Fruit fly (Drosophila melanogaster) whole organism, prepupa: ENCODE measurements around the gene IscU.

Experiments used
- Blimp-1 ChIP-seq: fragments of 200-800 bp; sonication (Bioruptor generic); optimal IDR thresholded peaks from 3 replicates; lab custom pipeline; 2017; ENCODE audit warnings: missing biosample characterization, missing genetic modification characterization, mild to moderate bottlenecking, moderate library complexity, missing genetic modification reagents
- CG10631 ChIP-seq: fragments of 200-800 bp; sonication (Bioruptor generic); optimal IDR thresholded peaks from 2 replicates; lab custom pipeline; 2016; ENCODE audit warnings: missing biosample characterization, missing genetic modification characterization
- CG11294 ChIP-seq: fragments of 200-800 bp; sonication (Bioruptor generic); IDR thresholded peaks from 2 replicates; pipeline ENCODE4 v1.3.6; 2022; ENCODE audit warnings: missing biosample characterization, missing genetic modification characterization
- CG11762 ChIP-seq: fragments of 200-800 bp; sonication (Bioruptor generic); optimal IDR thresholded peaks from 3 replicates; lab custom pipeline; 2016; ENCODE audit warnings: missing biosample characterization, missing genetic modification characterization; ENCODE audit not compliant: insufficient read depth
- CG11902 ChIP-seq: fragments of 200-800 bp; sonication (Bioruptor generic); optimal IDR thresholded peaks from 3 replicates; lab custom pipeline; 2016; ENCODE audit warnings: missing biosample characterization, missing genetic modification characterization
- CG15336 ChIP-seq: fragments of 200-800 bp; sonication (Bioruptor generic); IDR thresholded peaks from 2 replicates; pipeline ENCODE4 v1.3.6; 2022; ENCODE audit warnings: missing biosample characterization, missing genetic modification characterization
- CG1621 ChIP-seq: fragments of 200-800 bp; sonication (Bioruptor generic); optimal IDR thresholded peaks from 3 replicates; lab custom pipeline; 2018; ENCODE audit warnings: missing biosample characterization, mild to moderate bottlenecking, missing genetic modification characterization
- CG3032 ChIP-seq: fragments of 200-800 bp; optimal IDR thresholded peaks from 2 replicates; lab custom pipeline; 2019; ENCODE audit warnings: missing biosample characterization, mild to moderate bottlenecking, missing genetic modification characterization, moderate library complexity
- CG31627 ChIP-seq: fragments of 200-800 bp; sonication (Bioruptor generic); optimal IDR thresholded peaks from 3 replicates; lab custom pipeline; 2016; ENCODE audit warnings: missing biosample characterization, missing genetic modification characterization
- CG32006 ChIP-seq: fragments of 200-800 bp; sonication (Bioruptor generic); optimal IDR thresholded peaks from 3 replicates; lab custom pipeline; 2017; ENCODE audit warnings: missing biosample characterization, mild to moderate bottlenecking, missing genetic modification characterization
- CG34406 ChIP-seq: fragments of 200-800 bp; sonication (Bioruptor generic); optimal IDR thresholded peaks from 3 replicates; lab custom pipeline; 2016; ENCODE audit warnings: missing biosample characterization, missing genetic modification characterization
- CG6163 ChIP-seq: fragments of 200-800 bp; sonication (Bioruptor generic); IDR thresholded peaks from 3 replicates; pipeline ENCODE4 v1.3.6; 2022; ENCODE audit warnings: missing biosample characterization, missing genetic modification characterization
- CG6276 ChIP-seq: fragments of 200-800 bp; sonication (Bioruptor generic); optimal IDR thresholded peaks from 2 replicates; lab custom pipeline; 2017; ENCODE audit warnings: missing biosample characterization, mild to moderate bottlenecking, missing genetic modification characterization
- CG6792 ChIP-seq: fragments of 200-800 bp; sonication (Bioruptor generic); optimal IDR thresholded peaks from 3 replicates; lab custom pipeline; 2016; ENCODE audit warnings: missing biosample characterization, missing genetic modification characterization
- CG6808 ChIP-seq: fragments of 200-800 bp; sonication (Bioruptor generic); optimal IDR thresholded peaks from 3 replicates; lab custom pipeline; 2017; ENCODE audit warnings: missing biosample characterization, missing genetic modification characterization, mild to moderate bottlenecking, moderate library complexity, missing genetic modification reagents
- CG6854 ChIP-seq: fragments of 200-800 bp; sonication (Bioruptor generic); optimal IDR thresholded peaks from 2 replicates; lab custom pipeline; 2017; ENCODE audit warnings: missing biosample characterization, mild to moderate bottlenecking, missing genetic modification characterization
- CG7368 ChIP-seq: fragments of 200-800 bp; sonication (Bioruptor generic); optimal IDR thresholded peaks from 3 replicates; lab custom pipeline; 2016; ENCODE audit warnings: missing biosample characterization, missing genetic modification characterization
- CG8119 ChIP-seq: fragments of 200-800 bp; sonication (Bioruptor generic); IDR thresholded peaks from 3 replicates; pipeline ENCODE4 v1.3.6; 2022; ENCODE audit warnings: missing biosample characterization, missing genetic modification characterization
- CG8632 ChIP-seq: fragments of 200-800 bp; sonication (Bioruptor generic); optimal IDR thresholded peaks from 3 replicates; lab custom pipeline; 2016; ENCODE audit warnings: missing biosample characterization, missing genetic modification characterization
- CG9139 ChIP-seq: fragments of 200-800 bp; sonication (Bioruptor generic); optimal IDR thresholded peaks from 3 replicates; lab custom pipeline; 2017; ENCODE audit warnings: missing biosample characterization, mild to moderate bottlenecking, missing genetic modification characterization
- Eip78C ChIP-seq: fragments of 200-800 bp; sonication (Bioruptor generic); peaks from one replicate; lab custom pipeline; 2016; ENCODE audit warnings: missing biosample characterization, missing genetic modification characterization
- Eip93F ChIP-seq: fragments of 200-800 bp; sonication (Bioruptor generic); optimal IDR thresholded peaks from 2 replicates; lab custom pipeline; 2016; ENCODE audit warnings: missing biosample characterization, mild to moderate bottlenecking, missing genetic modification characterization
- Ets21C ChIP-seq: fragments of 200-800 bp; sonication (Bioruptor generic); optimal IDR thresholded peaks from 3 replicates; lab custom pipeline; 2016; ENCODE audit warnings: missing biosample characterization, missing genetic modification characterization
- Ets96B ChIP-seq: fragments of 200-800 bp; optimal IDR thresholded peaks from 2 replicates; lab custom pipeline; 2019; ENCODE audit warnings: missing biosample characterization, mild to moderate bottlenecking, missing genetic modification characterization, moderate library complexity
- Gug ChIP-seq: fragments of 200-800 bp; sonication (Bioruptor generic); IDR thresholded peaks from 2 replicates; pipeline ENCODE4 v1.3.6; 2022; ENCODE audit warnings: missing biosample characterization, missing genetic modification characterization
- Hr38 ChIP-seq: sonication (Bioruptor generic); optimal IDR thresholded peaks from 2 replicates; lab custom pipeline; 2016; ENCODE audit warnings: missing biosample characterization, missing genetic modification characterization
- Hr39 ChIP-seq: fragments of 200-800 bp; sonication (Bioruptor generic); optimal IDR thresholded peaks from 2 replicates; lab custom pipeline; 2016; ENCODE audit warnings: missing biosample characterization, missing genetic modification characterization
- Hr4 ChIP-seq: fragments of 200-800 bp; sonication (Bioruptor generic); optimal IDR thresholded peaks from 3 replicates; lab custom pipeline; 2016; ENCODE audit warnings: missing biosample characterization, missing genetic modification characterization
- Lpt ChIP-seq: fragments of 200-800 bp; sonication (Bioruptor generic); optimal IDR thresholded peaks from 3 replicates; lab custom pipeline; 2016; ENCODE audit warnings: missing biosample characterization, missing genetic modification characterization
- Met ChIP-seq: fragments of 200-800 bp; sonication (Bioruptor generic); optimal IDR thresholded peaks from 3 replicates; lab custom pipeline; 2016; ENCODE audit warnings: missing biosample characterization, missing genetic modification characterization
- Smox ChIP-seq: fragments of 200-800 bp; sonication (Bioruptor generic); optimal IDR thresholded peaks from 3 replicates; lab custom pipeline; 2016; ENCODE audit warnings: missing biosample characterization, missing genetic modification characterization
- Sox102F ChIP-seq: fragments of 200-800 bp; sonication (Bioruptor generic); optimal IDR thresholded peaks from 2 replicates; lab custom pipeline; 2016; ENCODE audit warnings: missing biosample characterization, mild to moderate bottlenecking, missing genetic modification characterization
- Sox14 ChIP-seq: fragments of 200-800 bp; sonication (Bioruptor generic); optimal IDR thresholded peaks from 3 replicates; lab custom pipeline; 2016; ENCODE audit warnings: missing biosample characterization, missing genetic modification characterization
- Sox15 ChIP-seq: fragments of 200-800 bp; sonication (Bioruptor generic); optimal IDR thresholded peaks from 3 replicates; lab custom pipeline; 2016; ENCODE audit warnings: missing biosample characterization, missing genetic modification characterization
- achi ChIP-seq: fragments of 200-800 bp; sonication (Bioruptor generic); optimal IDR thresholded peaks from 3 replicates; lab custom pipeline; 2016; ENCODE audit warnings: missing biosample characterization, missing genetic modification characterization
- acj6 ChIP-seq: fragments of 200-800 bp; sonication (Bioruptor generic); optimal IDR thresholded peaks from 3 replicates; lab custom pipeline; 2016; ENCODE audit warnings: missing biosample characterization, missing genetic modification characterization
- dac ChIP-seq: fragments of 200-800 bp; sonication (Bioruptor generic); optimal IDR thresholded peaks from 2 replicates; lab custom pipeline; 2017; ENCODE audit warnings: missing biosample characterization, mild to moderate bottlenecking, missing genetic modification characterization
- dsx ChIP-seq: fragments of 200-800 bp; optimal IDR thresholded peaks from 3 replicates; lab custom pipeline; 2019; ENCODE audit warnings: missing biosample characterization, mild to moderate bottlenecking, missing genetic modification characterization, moderate library complexity; ENCODE audit not compliant: poor library complexity, severe bottlenecking
- eg ChIP-seq: fragments of 200-800 bp; sonication (Bioruptor generic); IDR thresholded peaks from 3 replicates; pipeline ENCODE4 v1.3.6; 2022; ENCODE audit warnings: missing biosample characterization, missing genetic modification characterization
- esn ChIP-seq: fragments of 200-800 bp; sonication (Bioruptor generic); optimal IDR thresholded peaks from 2 replicates; lab custom pipeline; 2016; ENCODE audit warnings: missing biosample characterization, mild to moderate bottlenecking, missing genetic modification characterization, moderate library complexity
- fd59A ChIP-seq: fragments of 200-800 bp; sonication (Bioruptor generic); optimal IDR thresholded peaks from 2 replicates; lab custom pipeline; 2017; ENCODE audit warnings: missing biosample characterization, mild to moderate bottlenecking, missing genetic modification characterization, missing genetic modification reagents
- fd85E ChIP-seq: fragments of 200-800 bp; sonication (Bioruptor generic); optimal IDR thresholded peaks from 3 replicates; lab custom pipeline; 2016; ENCODE audit warnings: missing biosample characterization, missing genetic modification characterization
- fkh ChIP-seq: fragments of 200-800 bp; sonication (Bioruptor generic); optimal IDR thresholded peaks from 3 replicates; lab custom pipeline; 2017; ENCODE audit warnings: missing biosample characterization, mild to moderate bottlenecking, missing genetic modification characterization, moderate library complexity
- lz ChIP-seq: fragments of 200-800 bp; sonication (Bioruptor generic); optimal IDR thresholded peaks from 3 replicates; lab custom pipeline; 2016; ENCODE audit warnings: missing biosample characterization, missing genetic modification characterization
- salr ChIP-seq, 2 experiments: fragments of 200-800 bp; sonication (Bioruptor generic); optimal IDR thresholded peaks; 3 replicates each; lab custom pipeline; 2016 to 2018; ENCODE audit warnings: missing biosample characterization in 2 of 2, missing genetic modification characterization in 2 of 2, mild to moderate bottlenecking in 1 of 2
- spab ChIP-seq: fragments of 200-800 bp; sonication (Bioruptor generic); optimal IDR thresholded peaks from 2 replicates; lab custom pipeline; 2017; ENCODE audit warnings: missing biosample characterization, mild to moderate bottlenecking, missing genetic modification characterization, missing genetic modification reagents
- ss ChIP-seq, 2 experiments: fragments of 200-800 bp; sonication (Bioruptor generic); optimal IDR thresholded peaks; 2 replicates in 1 of 2; 3 replicates in 1 of 2; lab custom pipeline; 2017 to 2018; ENCODE audit warnings: mild to moderate bottlenecking in 2 of 2, missing biosample characterization in 2 of 2, missing genetic modification characterization in 2 of 2, moderate library complexity in 1 of 2
- svp ChIP-seq: fragments of 200-800 bp; sonication (Bioruptor generic); peaks from one replicate; lab custom pipeline; 2016; ENCODE audit warnings: missing biosample characterization, missing genetic modification characterization
- topi ChIP-seq: fragments of 200-800 bp; sonication (Bioruptor generic); optimal IDR thresholded peaks from 3 replicates; lab custom pipeline; 2016; ENCODE audit warnings: missing biosample characterization, missing genetic modification characterization

Gene IscU

DNA sequence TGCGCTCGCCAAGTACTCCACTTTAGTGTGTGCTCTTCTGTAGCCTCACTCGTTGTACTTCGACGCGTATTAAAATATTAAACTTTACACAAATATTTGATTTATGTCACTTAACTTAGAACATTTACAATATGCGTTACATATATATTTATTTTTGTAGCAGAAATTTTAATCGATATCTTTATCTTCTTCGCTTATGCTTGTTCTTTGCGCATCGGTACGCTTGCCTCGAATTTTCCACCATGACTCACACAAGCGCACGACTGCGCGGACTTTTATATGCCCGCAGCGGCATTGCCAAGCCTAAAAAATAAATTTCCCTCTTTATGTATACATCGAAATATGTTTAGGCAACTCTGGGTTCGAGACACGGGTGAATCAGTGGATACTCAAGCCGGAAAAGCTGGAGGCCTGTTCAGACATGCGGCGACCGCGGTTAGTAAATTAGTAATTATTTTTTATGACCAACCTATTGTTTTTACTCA lies 3.5 kb downstream of the IscU start, which contains the start of gene aqz (continued):
- TF ChIP-seq Hr39 (GFP tag; lab: Kevin White, UChicago): peak; percentile 42
- TF ChIP-seq CG34406 (GFP tag; lab: Kevin White, UChicago): no peak
- no peak for TF ChIP-seq CG11762 (GFP tag; lab: Kevin White, UChicago)
- TF ChIP-seq CG15336 (GFP tag; lab: Robert Waterston, UW): peak; percentile 47; the same call in 1 of the 2 replicates
- no peak for TF ChIP-seq Hr38 (GFP tag; lab: Kevin White, UChicago)
- TF ChIP-seq dac (GFP tag; lab: Kevin White, UChicago): peak; percentile 2
- peak; percentile 11 for TF ChIP-seq lz (GFP tag; lab: Kevin White, UChicago)
- peak; percentile 28 for TF ChIP-seq Ets21C

DNA sequence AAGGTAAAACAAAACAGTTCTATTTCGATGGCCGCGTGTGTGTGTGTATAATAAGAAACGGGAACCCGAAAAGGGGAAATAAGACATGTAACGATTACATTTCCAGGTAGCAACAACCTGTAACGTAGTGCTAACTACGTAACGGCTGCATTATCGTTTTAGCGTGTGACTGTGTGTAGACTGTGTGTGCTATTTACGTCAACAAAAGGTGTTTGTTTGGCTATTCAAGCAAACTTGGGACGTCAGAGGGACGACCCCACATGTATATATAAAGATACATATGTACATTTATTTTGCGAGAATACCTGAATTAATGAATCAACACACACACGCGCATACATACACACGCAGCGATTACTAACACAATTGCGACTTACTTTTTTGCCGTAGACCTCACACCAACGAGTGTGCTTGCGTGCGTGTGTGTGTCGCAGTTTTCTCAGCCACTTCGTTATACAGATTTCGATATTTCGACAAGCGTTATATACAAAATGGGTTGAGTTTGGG lies 4.4 kb downstream of the IscU start:
- no peak for TF ChIP-seq Blimp-1 (GFP tag; lab: Kevin White, UChicago)
- TF ChIP-seq Eip78C (GFP tag; lab: Kevin White, UChicago): peak; percentile 57
- no peak; the same call in 2 of the 3 replicates for TF ChIP-seq CG6163 (GFP tag; lab: Robert Waterston, UW)
- no peak for TF ChIP-seq CG6792 (GFP tag; lab: Kevin White, UChicago)
- TF ChIP-seq CG6276 (GFP tag; lab: Kevin White, UChicago): no peak
- no peak for TF ChIP-seq Eip93F
- TF ChIP-seq CG8119 (GFP tag; lab: Robert Waterston, UW): no peak
- TF ChIP-seq CG7368: peak; percentile 5
- TF ChIP-seq CG6854: no peak
- peak; percentile 20 for TF ChIP-seq Sox14 (GFP tag; lab: Kevin White, UChicago)
- TF ChIP-seq Met (GFP tag; lab: Kevin White, UChicago): peak; percentile 14
- no peak for TF ChIP-seq CG11294
- peak in 1 of 2 experiments; percentile 50 for TF ChIP-seq ss (GFP tag; optimal IDR thresholded peaks at IDR 0.05; lab: Kevin White, UChicago)
- TF ChIP-seq svp: peak; percentile 74
- TF ChIP-seq fd85E (GFP tag; lab: Kevin White, UChicago): no peak
- TF ChIP-seq Ets96B (tag; lab: Kevin White, UChicago): no peak
- no peak for TF ChIP-seq Ets21C
- TF ChIP-seq CG32006 (GFP tag; lab: Kevin White, UChicago): no peak
- TF ChIP-seq lz (GFP tag; lab: Kevin White, UChicago): peak; percentile 30
- TF ChIP-seq spab (GFP tag; lab: Kevin White, UChicago): no peak
- TF ChIP-seq CG9139 (GFP tag; lab: Kevin White, UChicago): no peak
- TF ChIP-seq Smox (GFP tag; lab: Kevin White, UChicago): peak; percentile 3
- TF ChIP-seq Lpt (GFP tag; lab: Kevin White, UChicago): no peak
- no peak for TF ChIP-seq CG6808 (GFP tag; lab: Kevin White, UChicago)
- no peak for TF ChIP-seq CG10631 (GFP tag; lab: Kevin White, UChicago)
- peak; percentile 8 for TF ChIP-seq topi (GFP tag; lab: Kevin White, UChicago)
- TF ChIP-seq Gug: no peak
- TF ChIP-seq Sox15 (GFP tag; lab: Kevin White, UChicago): no peak
- no peak for TF ChIP-seq Hr4 (GFP tag; lab: Kevin White, UChicago)
- TF ChIP-seq CG8632 (GFP tag; lab: Kevin White, UChicago): no peak
- no peak for TF ChIP-seq Hr39 (GFP tag; lab: Kevin White, UChicago)
- TF ChIP-seq salr (GFP tag; optimal IDR thresholded peaks at IDR 0.05; lab: Kevin White, UChicago): no peak
- no peak for TF ChIP-seq CG11902 (GFP tag; lab: Kevin White, UChicago)
- TF ChIP-seq eg (GFP tag; lab: Robert Waterston, UW): no peak
- TF ChIP-seq dsx (GFP tag; lab: Kevin White, UChicago): no peak
- no peak for TF ChIP-seq CG3032 (tag; lab: Kevin White, UChicago)
- no peak for TF ChIP-seq acj6 (GFP tag; lab: Kevin White, UChicago)
- TF ChIP-seq CG1621 (tag; lab: Kevin White, UChicago): no peak
- no peak for TF ChIP-seq Hr38 (GFP tag; lab: Kevin White, UChicago)
- no peak for TF ChIP-seq dac (GFP tag; lab: Kevin White, UChicago)
- no peak for TF ChIP-seq Sox102F (GFP tag; lab: Kevin White, UChicago)
- peak; percentile 77 for TF ChIP-seq fkh (GFP tag; lab: Kevin White, UChicago)
- no peak for TF ChIP-seq CG31627 (GFP tag; lab: Kevin White, UChicago)
- no peak for TF ChIP-seq esn (GFP tag; lab: Kevin White, UChicago)
- TF ChIP-seq achi (GFP tag; lab: Kevin White, UChicago): no peak
- no peak for TF ChIP-seq fd59A (GFP tag; lab: Kevin White, UChicago)
